Worm (Caenorhabditis elegans) whole organism, L1 larva: ENCODE measurements around the gene dnpp-1.

Experiments used
- C04F5.9 ChIP-seq: sonication (generic microtip); optimal IDR thresholded peaks from 2 replicates; lab custom pipeline; 2016; ENCODE audit warnings: missing genetic modification characterization, missing compliant biosample characterization
- C16A3.4 ChIP-seq: fragments of 150-350 bp; optimal IDR thresholded peaks from 2 replicates; lab custom pipeline; 2014; ENCODE audit warnings: missing biosample characterization, missing genetic modification characterization
- C34B4.2 ChIP-seq: sonication (generic microtip); optimal IDR thresholded peaks from 2 replicates; lab custom pipeline; 2017; ENCODE audit warnings: mild to moderate bottlenecking, missing genetic modification characterization, missing compliant biosample characterization
- F16B12.6 ChIP-seq: fragments of 150-350 bp; optimal IDR thresholded peaks from 2 replicates; lab custom pipeline; 2014; ENCODE audit warnings: missing biosample characterization, missing genetic modification characterization
- Y116A8C.19 ChIP-seq: sonication (generic microtip); optimal IDR thresholded peaks from 2 replicates; lab custom pipeline; 2016; ENCODE audit warnings: missing compliant biosample characterization, missing genetic modification characterization, borderline replicate concordance
- alr-1 ChIP-seq: fragments of 200-800 bp; sonication (Bioruptor generic); optimal IDR thresholded peaks from 2 replicates; lab custom pipeline; 2018; ENCODE audit warnings: borderline replicate concordance, mild to moderate bottlenecking, missing genetic modification characterization, missing compliant biosample characterization
- blmp-1 ChIP-seq: fragments of 150-350 bp; optimal IDR thresholded peaks from 2 replicates; lab custom pipeline; 2014; ENCODE audit warnings: missing biosample characterization, missing genetic modification characterization
- ceh-88 ChIP-seq: fragments of 200-800 bp; sonication (Bioruptor generic); IDR thresholded peaks from 2 replicates; pipeline ENCODE4 v1.3.6; 2022; ENCODE audit warnings: missing genetic modification characterization, missing compliant biosample characterization
- ceh-90 ChIP-seq: sonication (generic microtip); optimal IDR thresholded peaks from 2 replicates; lab custom pipeline; 2016; ENCODE audit warnings: missing genetic modification characterization, missing compliant biosample characterization
- dsc-1 ChIP-seq: sonication (generic microtip); optimal IDR thresholded peaks from 2 replicates; lab custom pipeline; 2016; ENCODE audit warnings: mild to moderate bottlenecking, missing genetic modification characterization, missing compliant biosample characterization
- efl-1 ChIP-seq, 4 experiments: fragments of 150-350 bp; optimal IDR thresholded peaks in 3 of 4; peaks in 1 of 4; 1 replicate in 1 of 4; 2 replicates in 3 of 4; lab custom pipeline; 2014; ENCODE audit warnings: missing biosample characterization in 2 of 4, missing genetic modification characterization in 2 of 4, missing genetic modification reagents in 2 of 4
- elt-2 ChIP-seq: sonication (generic microtip); optimal IDR thresholded peaks from 2 replicates; lab custom pipeline; 2016; ENCODE audit warnings: missing genetic modification characterization, mild to moderate bottlenecking, inconsistent platforms, missing compliant biosample characterization, missing genetic modification reagents
- elt-3 ChIP-seq, 6 experiments: fragments of 150-350 bp in 1 of 6; sonication (generic microtip); optimal IDR thresholded peaks; 2 replicates each; lab custom pipeline; 2017 to 2018; ENCODE audit warnings: missing biosample characterization in 6 of 6, missing genetic modification characterization in 6 of 6, inconsistent platforms in 1 of 6
- fkh-8 ChIP-seq: sonication (generic microtip); optimal IDR thresholded peaks from 2 replicates; lab custom pipeline; 2016; ENCODE audit warnings: mild to moderate bottlenecking, missing genetic modification characterization, missing compliant biosample characterization
- grh-1 ChIP-seq: fragments of 200-800 bp; sonication (Bioruptor generic); IDR thresholded peaks from 2 replicates; pipeline ENCODE4 v1.3.6; 2022; ENCODE audit warnings: missing genetic modification reagents, missing genetic modification characterization, missing compliant biosample characterization
- hlh-17 ChIP-seq: fragments of 200-800 bp; sonication (Bioruptor generic); optimal IDR thresholded peaks from 2 replicates; lab custom pipeline; 2018; ENCODE audit warnings: missing genetic modification characterization, mild to moderate bottlenecking, missing compliant biosample characterization, moderate library complexity, borderline replicate concordance
- irx-1 ChIP-seq: sonication (generic microtip); optimal IDR thresholded peaks from 2 replicates; lab custom pipeline; 2016; ENCODE audit warnings: missing genetic modification characterization, missing compliant biosample characterization
- lin-13 ChIP-seq: fragments of 150-350 bp; optimal IDR thresholded peaks from 2 replicates; lab custom pipeline; 2014; ENCODE audit warnings: missing biosample characterization, missing genetic modification reagents, missing genetic modification characterization
- lin-14 ChIP-seq: fragments of 200-800 bp; sonication (Bioruptor generic); optimal IDR thresholded peaks from 2 replicates; lab custom pipeline; 2018; ENCODE audit warnings: mild to moderate bottlenecking, missing genetic modification characterization, moderate library complexity, missing compliant biosample characterization
- lin-35 ChIP-seq, 2 experiments: fragments of 150-350 bp; optimal IDR thresholded peaks; 2 replicates each; lab custom pipeline; 2014; ENCODE audit warnings: missing biosample characterization in 2 of 2, missing genetic modification characterization in 2 of 2, missing genetic modification reagents in 2 of 2
- lir-3 ChIP-seq: sonication (generic microtip); optimal IDR thresholded peaks from 2 replicates; lab custom pipeline; 2016; ENCODE audit warnings: mild to moderate bottlenecking, missing genetic modification characterization, moderate library complexity, missing compliant biosample characterization; ENCODE audit not compliant: poor library complexity
- mab-9 ChIP-seq: fragments of 200-800 bp; sonication (Bioruptor generic); IDR thresholded peaks from 2 replicates; pipeline ENCODE4 v1.3.6; 2022; ENCODE audit warnings: missing genetic modification reagents, missing genetic modification characterization, missing compliant biosample characterization
- mep-1 ChIP-seq: fragments of 150-350 bp; optimal IDR thresholded peaks from 2 replicates; lab custom pipeline; 2014; ENCODE audit warnings: missing biosample characterization, missing genetic modification characterization
- nhr-12 ChIP-seq: sonication (generic microtip); optimal IDR thresholded peaks from 2 replicates; lab custom pipeline; 2017; ENCODE audit warnings: missing biosample characterization, missing genetic modification characterization
- nhr-237 ChIP-seq: fragments of 150-350 bp; optimal IDR thresholded peaks from 2 replicates; lab custom pipeline; 2014; ENCODE audit warnings: missing biosample characterization, missing genetic modification characterization
- nhr-47 ChIP-seq: sonication (generic microtip); optimal IDR thresholded peaks from 2 replicates; lab custom pipeline; 2016; ENCODE audit warnings: mild to moderate bottlenecking, missing genetic modification characterization, moderate library complexity, missing compliant biosample characterization
- nhr-71 ChIP-seq: sonication (generic microtip); optimal IDR thresholded peaks from 2 replicates; lab custom pipeline; 2016; ENCODE audit warnings: mild to moderate bottlenecking, missing genetic modification characterization, moderate library complexity, missing compliant biosample characterization
- nhr-76 ChIP-seq: sonication (generic microtip); optimal IDR thresholded peaks from 2 replicates; lab custom pipeline; 2017; ENCODE audit warnings: missing biosample characterization, missing genetic modification characterization
- nhr-77 ChIP-seq: fragments of 150-350 bp; optimal IDR thresholded peaks from 2 replicates; lab custom pipeline; 2014; ENCODE audit warnings: missing biosample characterization, missing genetic modification characterization
- nhr-84 ChIP-seq: sonication (generic microtip); optimal IDR thresholded peaks from 2 replicates; lab custom pipeline; 2017; ENCODE audit warnings: missing biosample characterization, missing genetic modification characterization
- nhr-85 ChIP-seq: sonication (generic microtip); peaks from one replicate; lab custom pipeline; 2016; ENCODE audit warnings: missing genetic modification characterization, inconsistent platforms, missing compliant biosample characterization
- nhr-90 ChIP-seq: sonication (generic microtip); optimal IDR thresholded peaks from 2 replicates; lab custom pipeline; 2016; ENCODE audit warnings: mild to moderate bottlenecking, missing genetic modification characterization, missing compliant biosample characterization; ENCODE audit not compliant: poor library complexity
- pag-3 ChIP-seq: sonication (generic microtip); optimal IDR thresholded peaks from 2 replicates; lab custom pipeline; 2017; ENCODE audit warnings: missing genetic modification characterization, mild to moderate bottlenecking, missing compliant biosample characterization, antibody characterized with exemption, borderline replicate concordance; ENCODE audit not compliant: insufficient read depth
- snpc-4 ChIP-seq: fragments of 150-350 bp; optimal IDR thresholded peaks from 2 replicates; lab custom pipeline; 2014; ENCODE audit warnings: missing biosample characterization, missing genetic modification characterization
- sox-4 ChIP-seq: sonication (generic microtip); optimal IDR thresholded peaks from 2 replicates; lab custom pipeline; 2016; ENCODE audit warnings: missing genetic modification characterization, missing compliant biosample characterization
- sup-37 ChIP-seq: fragments of 200-800 bp; sonication (Bioruptor generic); optimal IDR thresholded peaks from 2 replicates; lab custom pipeline; 2018; ENCODE audit warnings: mild to moderate bottlenecking, missing genetic modification characterization, missing compliant biosample characterization
- tbx-2 ChIP-seq: sonication (generic microtip); optimal IDR thresholded peaks from 2 replicates; lab custom pipeline; 2016; ENCODE audit warnings: missing genetic modification characterization, missing compliant biosample characterization
- unc-30 ChIP-seq: sonication (generic microtip); optimal IDR thresholded peaks from 2 replicates; lab custom pipeline; 2017; ENCODE audit warnings: missing biosample characterization, missing genetic modification characterization
- unc-62 ChIP-seq: fragments of 150-350 bp; optimal IDR thresholded peaks from 2 replicates; lab custom pipeline; 2014; ENCODE audit warnings: missing biosample characterization, missing genetic modification reagents, missing genetic modification characterization
- zag-1 ChIP-seq: fragments of 150-350 bp; optimal IDR thresholded peaks from 2 replicates; lab custom pipeline; 2014; ENCODE audit warnings: missing biosample characterization, missing genetic modification characterization
- ztf-11 ChIP-seq, 2 experiments: sonication (generic microtip); optimal IDR thresholded peaks; 2 replicates each; lab custom pipeline; 2016 to 2017; ENCODE audit warnings: missing genetic modification characterization in 2 of 2, missing biosample characterization in 1 of 2, missing compliant biosample characterization in 1 of 2
- ztf-4 ChIP-seq: fragments of 150-350 bp; optimal IDR thresholded peaks from 2 replicates; lab custom pipeline; 2014; ENCODE audit warnings: missing biosample characterization, missing genetic modification characterization

dnpp-1 gene

ce11 chrIII:5876140-5876675, 12.6 kb upstream of the dnpp-1 start, which contains the start of gene aldo-2 (continued):
- TF ChIP-seq lin-35 (GFP tag; optimal IDR thresholded peaks at IDR 0.05; lab: Kevin White, UChicago) (peak; percentile 24 to 60), mep-1 (tag; lab: Kevin White, UChicago) (peak; percentile 14), zag-1 (tag; lab: Kevin White, UChicago) (no peak), tbx-2 (tag; lab: Kevin White, UChicago) (peak; percentile 22), sup-37 (GFP tag; lab: Kevin White, UChicago) (no peak), F16B12.6 (tag; lab: Kevin White, UChicago) (no peak), snpc-4 (no peak), nhr-47 (tag; lab: Kevin White, UChicago) (peak; percentile 15), nhr-237 (no peak), pag-3 (no peak), nhr-77 (tag; lab: Kevin White, UChicago) (no peak), elt-3 (tag; optimal IDR thresholded peaks at IDR 0.05; lab: Kevin White, UChicago) (peak in 1 of 6 experiments; percentile 30), sox-4 (no peak), blmp-1 (tag; lab: Kevin White, UChicago) (peak; percentile 64), nhr-12 (tag; lab: Kevin White, UChicago) (no peak), ceh-90 (tag; lab: Kevin White, UChicago) (no peak), mab-9 (GFP tag; lab: Robert Waterston, UW) (no peak), nhr-90 (tag; lab: Kevin White, UChicago) (peak; percentile 54), Y116A8C.19 (tag; lab: Kevin White, UChicago) (no peak), hlh-17 (GFP tag; lab: Kevin White, UChicago) (no peak), irx-1 (tag; lab: Kevin White, UChicago) (no peak), nhr-71 (peak; percentile 11), C34B4.2 (tag; lab: Kevin White, UChicago) (no peak)

DNA sequence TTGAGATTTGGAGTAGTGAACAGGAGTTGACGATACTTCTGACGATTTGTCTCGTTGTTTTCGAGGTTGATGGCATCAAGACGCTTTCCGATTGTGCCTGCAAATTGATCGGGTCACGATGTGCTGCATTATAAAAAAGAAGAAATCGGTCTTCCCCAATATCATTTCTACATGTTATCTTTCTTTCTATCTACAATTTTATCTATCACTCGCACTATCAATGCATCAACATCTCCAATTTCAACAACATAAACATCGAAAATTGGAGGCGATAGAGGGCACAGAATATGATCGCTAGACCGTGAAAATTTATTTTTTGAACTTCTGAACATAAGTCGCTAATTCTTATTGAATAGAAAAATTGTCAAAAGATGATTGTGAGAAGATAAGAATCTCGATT, 12.1 kb upstream of the dnpp-1 start:
- peak; percentile 42 for TF ChIP-seq elt-2 (tag; lab: Kevin White, UChicago)
- no peak for TF ChIP-seq efl-1 (optimal IDR thresholded peaks at IDR 0.05; lab: Kevin White, UChicago)
- TF ChIP-seq efl-1 (GFP tag; optimal IDR thresholded peaks at IDR 0.05 in 1 of 2; lab: Kevin White, UChicago), result peak in 1 of 2 experiments; percentile 32
- no peak for TF ChIP-seq sox-4
- no peak for TF ChIP-seq nhr-71
- TF ChIP-seq lir-3, result no peak

DNA sequence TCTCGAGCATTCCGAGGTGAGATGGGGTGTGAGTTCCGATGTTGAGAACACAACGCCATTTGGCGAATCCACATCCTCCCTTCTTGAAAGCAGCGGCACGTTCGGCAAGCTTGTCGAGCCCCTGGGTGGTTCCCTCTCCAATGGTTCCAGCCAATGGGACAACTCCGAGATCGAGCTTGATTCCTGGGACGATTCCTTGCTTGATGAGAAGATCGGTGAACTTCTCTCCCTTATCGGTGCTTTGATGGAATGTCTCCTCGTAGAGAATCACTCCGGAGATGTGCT, 11.8 kb upstream of the dnpp-1 start:
- TF ChIP-seq unc-62 (no peak), nhr-77 (tag; lab: Kevin White, UChicago) (no peak), ztf-4 (no peak), nhr-85 (tag; lab: Kevin White, UChicago) (peak; percentile 36), lin-13 (no peak)

DNA sequence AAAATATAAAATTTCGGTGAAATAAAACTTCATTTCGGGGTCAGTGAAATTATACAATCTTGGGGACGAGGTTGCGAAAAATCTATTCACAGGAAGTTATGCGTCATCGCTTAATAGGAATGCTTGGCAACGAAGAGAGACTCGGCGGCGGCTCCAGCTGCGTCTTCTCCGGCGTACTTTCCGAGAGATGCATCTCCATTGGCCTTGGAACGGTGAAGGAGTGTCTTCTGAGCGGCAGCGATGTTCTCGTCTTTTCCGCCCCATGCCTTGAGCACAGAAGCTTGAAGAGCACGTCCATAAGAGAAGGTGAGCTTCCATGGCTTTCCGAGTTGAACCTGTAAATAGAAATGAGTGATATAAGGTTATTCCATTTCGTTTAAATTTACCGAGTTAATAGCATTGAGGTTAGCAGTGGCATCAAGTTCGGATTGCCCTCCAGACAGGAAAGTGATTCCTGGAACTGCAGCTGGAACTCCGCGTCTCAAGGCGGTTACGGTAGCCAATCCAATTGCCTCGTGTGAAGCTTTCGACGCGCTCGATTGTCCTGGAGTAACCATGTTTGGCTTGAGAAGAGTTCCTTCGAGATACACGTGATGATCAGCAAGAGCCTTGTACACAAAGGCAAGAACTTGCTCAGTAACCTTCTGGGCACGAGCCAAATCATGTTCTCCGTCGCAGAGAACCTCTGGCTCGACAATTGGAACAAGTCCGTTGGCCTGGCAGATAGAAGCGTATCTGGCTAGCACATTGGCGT, 11.2 kb upstream of the dnpp-1 start:
- TF ChIP-seq nhr-77 (tag; lab: Kevin White, UChicago) (no peak), efl-1 (optimal IDR thresholded peaks at IDR 0.05; lab: Kevin White, UChicago) (no peak), efl-1 (GFP tag; optimal IDR thresholded peaks at IDR 0.05 in 1 of 2; lab: Kevin White, UChicago) (peak in 1 of 2 experiments; percentile 77), dsc-1 (tag; lab: Kevin White, UChicago) (peak; percentile 19)

DNA sequence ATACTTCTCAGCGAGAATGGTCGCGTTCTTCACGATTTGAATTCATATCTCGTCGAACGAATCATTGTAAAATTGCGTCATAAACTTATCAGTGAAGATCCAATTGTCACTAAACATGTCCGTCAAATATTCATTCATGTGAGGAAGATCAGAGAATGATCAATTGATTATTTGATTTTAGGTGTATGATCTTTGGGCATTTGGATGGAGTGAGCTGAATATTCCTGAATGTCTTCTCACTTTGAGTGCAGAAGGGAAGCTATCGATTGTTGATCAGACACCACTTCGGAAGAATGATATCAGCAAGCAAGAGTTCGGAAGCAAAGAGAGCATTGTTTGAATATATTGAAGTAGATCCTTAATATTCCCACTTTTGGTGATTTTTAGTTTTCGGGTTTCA, 10.7 kb upstream of the dnpp-1 start:
- TF ChIP-seq lin-14 (GFP tag; lab: Kevin White, UChicago), result peak; percentile 23
- peak; percentile 47 for TF ChIP-seq nhr-47 (tag; lab: Kevin White, UChicago)
- no peak for TF ChIP-seq nhr-76 (tag; lab: Kevin White, UChicago)
- TF ChIP-seq grh-1 (GFP tag; lab: Robert Waterston, UW), result peak; percentile 22; the same call in 1 of the 2 replicates
- no peak for TF ChIP-seq C34B4.2 (tag; lab: Kevin White, UChicago)
- TF ChIP-seq nhr-84, result no peak
- no peak for TF ChIP-seq fkh-8
- no peak for TF ChIP-seq C04F5.9 (tag; lab: Kevin White, UChicago)
- 0 out of 2 replicates have a peak, but pooled peaks have one; percentile 11 for TF ChIP-seq ceh-88
- peak; percentile 18 for TF ChIP-seq C16A3.4 (tag; lab: Kevin White, UChicago)
- TF ChIP-seq ztf-11 (tag; optimal IDR thresholded peaks at IDR 0.05; lab: Kevin White, UChicago), result no peak
- TF ChIP-seq alr-1 (tag; lab: Kevin White, UChicago), result no peak
- peak in 1 of 2 experiments; percentile 72 for TF ChIP-seq lin-35 (GFP tag; optimal IDR thresholded peaks at IDR 0.05; lab: Kevin White, UChicago)
- TF ChIP-seq ztf-4, result peak; percentile 54
- no peak for TF ChIP-seq unc-30 (tag; lab: Kevin White, UChicago)
- TF ChIP-seq nhr-71, result peak; percentile 83
- TF ChIP-seq elt-3 (tag; optimal IDR thresholded peaks at IDR 0.05; lab: Kevin White, UChicago), result peak in 4 of 6 experiments; percentile 7 to 51 (median 35)
